Fruit fly (Drosophila melanogaster) whole organism, prepupa: ENCODE measurements around the gene Dscam3.

ENCODE experiments used
- Blimp-1 ChIP-seq: fragments of 200-800 bp; sonication (Bioruptor generic); optimal IDR thresholded peaks from 3 replicates; lab custom pipeline; 2017; ENCODE audit warnings: missing biosample characterization, missing genetic modification characterization, mild to moderate bottlenecking, moderate library complexity, missing genetic modification reagents
- CG10631 ChIP-seq: fragments of 200-800 bp; sonication (Bioruptor generic); optimal IDR thresholded peaks from 2 replicates; lab custom pipeline; 2016; ENCODE audit warnings: missing biosample characterization, missing genetic modification characterization
- CG10669 ChIP-seq: fragments of 200-800 bp; sonication (Bioruptor generic); optimal IDR thresholded peaks from 3 replicates; lab custom pipeline; 2018; ENCODE audit warnings: missing biosample characterization, mild to moderate bottlenecking, missing genetic modification characterization, moderate library complexity
- CG11294 ChIP-seq: fragments of 200-800 bp; sonication (Bioruptor generic); IDR thresholded peaks from 2 replicates; pipeline ENCODE4 v1.3.6; 2022; ENCODE audit warnings: missing biosample characterization, missing genetic modification characterization
- CG11902 ChIP-seq: fragments of 200-800 bp; sonication (Bioruptor generic); optimal IDR thresholded peaks from 3 replicates; lab custom pipeline; 2016; ENCODE audit warnings: missing biosample characterization, missing genetic modification characterization
- CG15336 ChIP-seq: fragments of 200-800 bp; sonication (Bioruptor generic); IDR thresholded peaks from 2 replicates; pipeline ENCODE4 v1.3.6; 2022; ENCODE audit warnings: missing biosample characterization, missing genetic modification characterization
- CG1621 ChIP-seq: fragments of 200-800 bp; sonication (Bioruptor generic); optimal IDR thresholded peaks from 3 replicates; lab custom pipeline; 2018; ENCODE audit warnings: missing biosample characterization, mild to moderate bottlenecking, missing genetic modification characterization
- CG3032 ChIP-seq: fragments of 200-800 bp; optimal IDR thresholded peaks from 2 replicates; lab custom pipeline; 2019; ENCODE audit warnings: missing biosample characterization, mild to moderate bottlenecking, missing genetic modification characterization, moderate library complexity
- CG32006 ChIP-seq: fragments of 200-800 bp; sonication (Bioruptor generic); optimal IDR thresholded peaks from 3 replicates; lab custom pipeline; 2017; ENCODE audit warnings: missing biosample characterization, mild to moderate bottlenecking, missing genetic modification characterization
- CG34406 ChIP-seq: fragments of 200-800 bp; sonication (Bioruptor generic); optimal IDR thresholded peaks from 3 replicates; lab custom pipeline; 2016; ENCODE audit warnings: missing biosample characterization, missing genetic modification characterization
- CG3919 ChIP-seq: fragments of 200-800 bp; sonication (Bioruptor generic); optimal IDR thresholded peaks from 3 replicates; lab custom pipeline; 2016; ENCODE audit warnings: missing biosample characterization, missing genetic modification characterization
- CG4318 ChIP-seq: fragments of 200-800 bp; sonication (Bioruptor generic); optimal IDR thresholded peaks from 3 replicates; lab custom pipeline; 2017; ENCODE audit warnings: missing biosample characterization, mild to moderate bottlenecking, missing genetic modification characterization
- CG6163 ChIP-seq: fragments of 200-800 bp; sonication (Bioruptor generic); IDR thresholded peaks from 3 replicates; pipeline ENCODE4 v1.3.6; 2022; ENCODE audit warnings: missing biosample characterization, missing genetic modification characterization
- CG6276 ChIP-seq: fragments of 200-800 bp; sonication (Bioruptor generic); optimal IDR thresholded peaks from 2 replicates; lab custom pipeline; 2017; ENCODE audit warnings: missing biosample characterization, mild to moderate bottlenecking, missing genetic modification characterization
- CG6792 ChIP-seq: fragments of 200-800 bp; sonication (Bioruptor generic); optimal IDR thresholded peaks from 3 replicates; lab custom pipeline; 2016; ENCODE audit warnings: missing biosample characterization, missing genetic modification characterization
- CG6854 ChIP-seq: fragments of 200-800 bp; sonication (Bioruptor generic); optimal IDR thresholded peaks from 2 replicates; lab custom pipeline; 2017; ENCODE audit warnings: missing biosample characterization, mild to moderate bottlenecking, missing genetic modification characterization
- CG7368 ChIP-seq: fragments of 200-800 bp; sonication (Bioruptor generic); optimal IDR thresholded peaks from 3 replicates; lab custom pipeline; 2016; ENCODE audit warnings: missing biosample characterization, missing genetic modification characterization
- CG8119 ChIP-seq: fragments of 200-800 bp; sonication (Bioruptor generic); IDR thresholded peaks from 3 replicates; pipeline ENCODE4 v1.3.6; 2022; ENCODE audit warnings: missing biosample characterization, missing genetic modification characterization
- CG9139 ChIP-seq: fragments of 200-800 bp; sonication (Bioruptor generic); optimal IDR thresholded peaks from 3 replicates; lab custom pipeline; 2017; ENCODE audit warnings: missing biosample characterization, mild to moderate bottlenecking, missing genetic modification characterization
- Ets96B ChIP-seq: fragments of 200-800 bp; optimal IDR thresholded peaks from 2 replicates; lab custom pipeline; 2019; ENCODE audit warnings: missing biosample characterization, mild to moderate bottlenecking, missing genetic modification characterization, moderate library complexity
- Gug ChIP-seq: fragments of 200-800 bp; sonication (Bioruptor generic); IDR thresholded peaks from 2 replicates; pipeline ENCODE4 v1.3.6; 2022; ENCODE audit warnings: missing biosample characterization, missing genetic modification characterization
- Hr39 ChIP-seq: fragments of 200-800 bp; sonication (Bioruptor generic); optimal IDR thresholded peaks from 2 replicates; lab custom pipeline; 2016; ENCODE audit warnings: missing biosample characterization, missing genetic modification characterization
- Hr4 ChIP-seq: fragments of 200-800 bp; sonication (Bioruptor generic); optimal IDR thresholded peaks from 3 replicates; lab custom pipeline; 2016; ENCODE audit warnings: missing biosample characterization, missing genetic modification characterization
- Lpt ChIP-seq: fragments of 200-800 bp; sonication (Bioruptor generic); optimal IDR thresholded peaks from 3 replicates; lab custom pipeline; 2016; ENCODE audit warnings: missing biosample characterization, missing genetic modification characterization
- OdsH ChIP-seq: fragments of 200-800 bp; sonication (Bioruptor generic); optimal IDR thresholded peaks from 3 replicates; lab custom pipeline; 2016; ENCODE audit warnings: missing biosample characterization, missing genetic modification characterization
- Smox ChIP-seq: fragments of 200-800 bp; sonication (Bioruptor generic); optimal IDR thresholded peaks from 3 replicates; lab custom pipeline; 2016; ENCODE audit warnings: missing biosample characterization, missing genetic modification characterization
- Sox14 ChIP-seq: fragments of 200-800 bp; sonication (Bioruptor generic); optimal IDR thresholded peaks from 3 replicates; lab custom pipeline; 2016; ENCODE audit warnings: missing biosample characterization, missing genetic modification characterization
- Sox15 ChIP-seq: fragments of 200-800 bp; sonication (Bioruptor generic); optimal IDR thresholded peaks from 3 replicates; lab custom pipeline; 2016; ENCODE audit warnings: missing biosample characterization, missing genetic modification characterization
- achi ChIP-seq: fragments of 200-800 bp; sonication (Bioruptor generic); optimal IDR thresholded peaks from 3 replicates; lab custom pipeline; 2016; ENCODE audit warnings: missing biosample characterization, missing genetic modification characterization
- cyc ChIP-seq: fragments of 200-800 bp; sonication (Bioruptor generic); optimal IDR thresholded peaks from 3 replicates; lab custom pipeline; 2016; ENCODE audit warnings: missing biosample characterization, missing genetic modification characterization
- dac ChIP-seq: fragments of 200-800 bp; sonication (Bioruptor generic); optimal IDR thresholded peaks from 2 replicates; lab custom pipeline; 2017; ENCODE audit warnings: missing biosample characterization, mild to moderate bottlenecking, missing genetic modification characterization
- dsx ChIP-seq: fragments of 200-800 bp; optimal IDR thresholded peaks from 3 replicates; lab custom pipeline; 2019; ENCODE audit warnings: missing biosample characterization, mild to moderate bottlenecking, missing genetic modification characterization, moderate library complexity; ENCODE audit not compliant: poor library complexity, severe bottlenecking
- eg ChIP-seq: fragments of 200-800 bp; sonication (Bioruptor generic); IDR thresholded peaks from 3 replicates; pipeline ENCODE4 v1.3.6; 2022; ENCODE audit warnings: missing biosample characterization, missing genetic modification characterization
- fd59A ChIP-seq: fragments of 200-800 bp; sonication (Bioruptor generic); optimal IDR thresholded peaks from 2 replicates; lab custom pipeline; 2017; ENCODE audit warnings: missing biosample characterization, mild to moderate bottlenecking, missing genetic modification characterization, missing genetic modification reagents
- fkh ChIP-seq: fragments of 200-800 bp; sonication (Bioruptor generic); optimal IDR thresholded peaks from 3 replicates; lab custom pipeline; 2017; ENCODE audit warnings: missing biosample characterization, mild to moderate bottlenecking, missing genetic modification characterization, moderate library complexity
- lz ChIP-seq: fragments of 200-800 bp; sonication (Bioruptor generic); optimal IDR thresholded peaks from 3 replicates; lab custom pipeline; 2016; ENCODE audit warnings: missing biosample characterization, missing genetic modification characterization
- net ChIP-seq: fragments of 200-800 bp; sonication (Bioruptor generic); optimal IDR thresholded peaks from 3 replicates; lab custom pipeline; 2016; ENCODE audit warnings: missing biosample characterization, missing genetic modification characterization
- pdm3 ChIP-seq: fragments of 200-800 bp; sonication (Bioruptor generic); optimal IDR thresholded peaks from 3 replicates; lab custom pipeline; 2016; ENCODE audit warnings: missing biosample characterization, missing genetic modification characterization
- spab ChIP-seq: fragments of 200-800 bp; sonication (Bioruptor generic); optimal IDR thresholded peaks from 2 replicates; lab custom pipeline; 2017; ENCODE audit warnings: missing biosample characterization, mild to moderate bottlenecking, missing genetic modification characterization, missing genetic modification reagents
- ss ChIP-seq, 2 experiments: fragments of 200-800 bp; sonication (Bioruptor generic); optimal IDR thresholded peaks; 2 replicates in 1 of 2; 3 replicates in 1 of 2; lab custom pipeline; 2017 to 2018; ENCODE audit warnings: mild to moderate bottlenecking in 2 of 2, missing biosample characterization in 2 of 2, missing genetic modification characterization in 2 of 2, moderate library complexity in 1 of 2

Dscam3 gene

dm6 chr3R:17440628-17441027 is 64.8 kb downstream of the Dscam3 start, which contains the start of gene CG14331:
TSS of gene CG14331 (minus strand) at chr3R:17440728.
- no peak for TF ChIP-seq CG3032 (tag; lab: Kevin White, UChicago)
- TF ChIP-seq cyc (GFP tag; lab: Kevin White, UChicago) = no peak
- TF ChIP-seq Gug (GFP tag; lab: Robert Waterston, UW) = no peak
- TF ChIP-seq CG4318 (GFP tag; lab: Kevin White, UChicago) = no peak
- TF ChIP-seq Blimp-1 (GFP tag; lab: Kevin White, UChicago) = no peak
- TF ChIP-seq Sox14 (GFP tag; lab: Kevin White, UChicago) = no peak
- TF ChIP-seq fkh = no peak
- TF ChIP-seq CG1621 (tag; lab: Kevin White, UChicago) = no peak
- no peak for TF ChIP-seq CG34406 (GFP tag; lab: Kevin White, UChicago)
- no peak for TF ChIP-seq dsx (GFP tag; lab: Kevin White, UChicago)
- no peak for TF ChIP-seq CG7368 (GFP tag; lab: Kevin White, UChicago)
- no peak for TF ChIP-seq Ets96B
- no peak for TF ChIP-seq CG11902 (GFP tag; lab: Kevin White, UChicago)
- TF ChIP-seq ss (GFP tag; optimal IDR thresholded peaks at IDR 0.05; lab: Kevin White, UChicago) = no peak
- TF ChIP-seq, all 60 proteins: peak for 0

- TF ChIP-seq CG8119 (GFP tag; lab: Robert Waterston, UW) (no peak), CG11294 (GFP tag; lab: Robert Waterston, UW) (no peak), Smox (no peak), CG10669 (no peak), spab (no peak), CG6854 (GFP tag; lab: Kevin White, UChicago) (no peak), Lpt (GFP tag; lab: Kevin White, UChicago) (no peak), CG11902 (GFP tag; lab: Kevin White, UChicago) (no peak)
Observed at dm6 chr3R:17434330-17434729, 71.1 kb downstream of the Dscam3 start, which contains the start of gene CG44090. TSS of gene CG44090 (minus strand) at chr3R:17434430.

DNA sequence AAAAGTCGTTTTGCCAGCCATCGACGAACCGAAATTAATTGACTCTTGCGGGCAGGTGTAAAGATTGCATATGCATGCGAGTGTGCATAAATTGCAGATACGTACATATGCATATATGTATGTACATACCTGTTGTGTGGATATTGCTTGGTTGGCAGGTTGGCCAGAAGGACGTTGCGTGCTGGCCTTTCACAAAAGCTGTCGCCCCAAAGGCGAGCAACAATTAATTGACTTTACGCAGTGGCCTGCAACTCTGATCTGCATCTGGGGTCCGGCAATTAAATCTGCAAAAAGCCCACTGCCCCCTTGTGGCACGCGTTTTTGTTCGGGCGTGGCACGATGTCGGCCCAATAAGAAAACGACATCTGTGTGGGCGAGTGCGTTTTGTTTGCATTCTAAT is 72.3 kb downstream of the Dscam3 start:
- no peak for TF ChIP-seq CG9139 (GFP tag; lab: Kevin White, UChicago)
- TF ChIP-seq ss (GFP tag; optimal IDR thresholded peaks at IDR 0.05; lab: Kevin White, UChicago) = peak in 1 of 2 experiments; percentile 93
- TF ChIP-seq, all 60 proteins: peak for 1

dm6 chr3R:17430481-17430880 is 75.0 kb downstream of the Dscam3 start:
- no peak for TF ChIP-seq fd59A (GFP tag; lab: Kevin White, UChicago)
- no peak for TF ChIP-seq spab
- peak; percentile 75 for TF ChIP-seq Hr4 (GFP tag; lab: Kevin White, UChicago)
- TF ChIP-seq CG6163 (GFP tag; lab: Robert Waterston, UW) = 0 out of 3 replicates have a peak, but pooled peaks have one; percentile 41
- no peak for TF ChIP-seq Hr39
- peak; percentile 40; the same call in 1 of the 2 replicates for TF ChIP-seq Gug (GFP tag; lab: Robert Waterston, UW)
- peak; percentile 27 for TF ChIP-seq CG4318 (GFP tag; lab: Kevin White, UChicago)
- peak; percentile 66 for TF ChIP-seq eg (GFP tag; lab: Robert Waterston, UW)
- no peak for TF ChIP-seq lz
- peak; percentile 53 for TF ChIP-seq CG6276 (GFP tag; lab: Kevin White, UChicago)
- peak; percentile 37 for TF ChIP-seq OdsH (GFP tag; lab: Kevin White, UChicago)
- no peak for TF ChIP-seq CG10669
- peak; percentile 19 for TF ChIP-seq achi (GFP tag; lab: Kevin White, UChicago)
- TF ChIP-seq dsx (GFP tag; lab: Kevin White, UChicago) = no peak
- TF ChIP-seq ss (GFP tag; optimal IDR thresholded peaks at IDR 0.05; lab: Kevin White, UChicago) = no peak
- TF ChIP-seq CG8119 (GFP tag; lab: Robert Waterston, UW) = peak; percentile 55; the same call in 2 of the 3 replicates
- no peak for TF ChIP-seq CG9139 (GFP tag; lab: Kevin White, UChicago)
- TF ChIP-seq Sox15 (GFP tag; lab: Kevin White, UChicago) = no peak
- peak; percentile 73 for TF ChIP-seq CG32006 (GFP tag; lab: Kevin White, UChicago)
- TF ChIP-seq CG11294 (GFP tag; lab: Robert Waterston, UW) = peak; percentile 30; the same call in 1 of the 2 replicates
- peak; percentile 69 for TF ChIP-seq CG15336
- no peak for TF ChIP-seq CG10631
- TF ChIP-seq net (GFP tag; lab: Kevin White, UChicago) = peak; percentile 23
- peak; percentile 42 for TF ChIP-seq pdm3 (GFP tag; lab: Kevin White, UChicago)
- TF ChIP-seq dac (GFP tag; lab: Kevin White, UChicago) = peak; percentile 35
- TF ChIP-seq CG6854 (GFP tag; lab: Kevin White, UChicago) = no peak
- no peak for TF ChIP-seq CG6792 (GFP tag; lab: Kevin White, UChicago)
- TF ChIP-seq CG3919 = peak; percentile 8
- TF ChIP-seq Lpt (GFP tag; lab: Kevin White, UChicago) = peak; percentile 17
